Fruit fly (Drosophila melanogaster) whole organism, embryonic: Measurements from ENCODE around the gene Wee1.

ENCODE experiments used
- Ada2b ChIP-seq: fragments of 200-800 bp; sonication (Bioruptor generic); IDR thresholded peaks from 2 replicates; pipeline ENCODE4 v1.3.6; 2022; ENCODE audit warnings: missing biosample characterization, missing genetic modification characterization
- Atf3 ChIP-seq: fragments of 200-800 bp; sonication (Bioruptor generic); optimal IDR thresholded peaks from 3 replicates; lab custom pipeline; 2016; ENCODE audit warnings: missing biosample characterization, missing genetic modification characterization
- Blimp-1 ChIP-seq: fragments of 200-800 bp; sonication (Bioruptor generic); optimal IDR thresholded peaks from 3 replicates; lab custom pipeline; 2018; ENCODE audit warnings: missing biosample characterization, missing genetic modification characterization, mild to moderate bottlenecking, moderate library complexity, missing genetic modification reagents
- CG10147 ChIP-seq: fragments of 200-800 bp; sonication (Bioruptor generic); optimal IDR thresholded peaks from 2 replicates; lab custom pipeline; 2019; ENCODE audit warnings: missing biosample characterization, mild to moderate bottlenecking, missing genetic modification characterization, moderate library complexity
- CG10274 ChIP-seq: fragments of 200-800 bp; sonication (Bioruptor generic); optimal IDR thresholded peaks from 3 replicates; lab custom pipeline; 2017; ENCODE audit warnings: missing biosample characterization, mild to moderate bottlenecking, missing genetic modification characterization
- CG1233 ChIP-seq: fragments of 200-800 bp; sonication (Bioruptor generic); optimal IDR thresholded peaks from 4 replicates; lab custom pipeline; 2018; ENCODE audit warnings: missing biosample characterization, mild to moderate bottlenecking, missing genetic modification characterization
- CG13287 ChIP-seq: fragments of 200-800 bp; sonication (Bioruptor generic); IDR thresholded peaks from 2 replicates; pipeline ENCODE4 v1.3.6; 2022; ENCODE audit warnings: missing biosample characterization, missing genetic modification characterization; ENCODE audit not compliant: partially characterized antibody
- CG16779 ChIP-seq: fragments of 200-800 bp; sonication (Bioruptor generic); IDR thresholded peaks from 2 replicates; pipeline ENCODE4 v1.3.6; 2022; ENCODE audit warnings: missing biosample characterization, missing genetic modification characterization
- CG18476 ChIP-seq: fragments of 200-800 bp; sonication (Bioruptor generic); optimal IDR thresholded peaks from 2 replicates; lab custom pipeline; 2016; ENCODE audit warnings: missing biosample characterization, mild to moderate bottlenecking, missing genetic modification characterization
- CG2875 ChIP-seq: fragments of 200-800 bp; sonication (Bioruptor generic); optimal IDR thresholded peaks from 2 replicates; lab custom pipeline; 2017; ENCODE audit warnings: missing biosample characterization, mild to moderate bottlenecking, missing genetic modification characterization, missing genetic modification reagents
- CG34376 ChIP-seq: fragments of 200-800 bp; sonication (Bioruptor generic); optimal IDR thresholded peaks from 2 replicates; lab custom pipeline; 2018; ENCODE audit warnings: missing biosample characterization, mild to moderate bottlenecking, missing genetic modification characterization
- CG6854 ChIP-seq: fragments of 200-800 bp; sonication (Bioruptor generic); optimal IDR thresholded peaks from 3 replicates; lab custom pipeline; 2017; ENCODE audit warnings: missing biosample characterization, mild to moderate bottlenecking, missing genetic modification characterization
- CG7745 ChIP-seq: fragments of 200-800 bp; sonication (Bioruptor generic); optimal IDR thresholded peaks from 2 replicates; lab custom pipeline; 2018; ENCODE audit warnings: missing biosample characterization, mild to moderate bottlenecking, missing genetic modification characterization, moderate library complexity
- CG8290 ChIP-seq, 3 experiments: fragments of 200-800 bp; sonication (Bioruptor generic); optimal IDR thresholded peaks; 2 replicates each; lab custom pipeline; 2016 to 2019; ENCODE audit warnings: missing biosample characterization in 3 of 3, missing genetic modification characterization in 3 of 3, mild to moderate bottlenecking in 2 of 3, moderate library complexity in 1 of 3
- CG8924 ChIP-seq: fragments of 200-800 bp; optimal IDR thresholded peaks from 3 replicates; lab custom pipeline; 2019; ENCODE audit warnings: missing biosample characterization, mild to moderate bottlenecking, missing genetic modification characterization, moderate library complexity
- CG9609 ChIP-seq: fragments of 200-800 bp; sonication (Bioruptor generic); optimal IDR thresholded peaks from 3 replicates; lab custom pipeline; 2016; ENCODE audit warnings: missing biosample characterization, missing genetic modification characterization
- Camta ChIP-seq: fragments of 200-800 bp; sonication (Bioruptor generic); optimal IDR thresholded peaks from 2 replicates; lab custom pipeline; 2016; ENCODE audit warnings: missing biosample characterization, missing genetic modification characterization
- Doc2 ChIP-seq: fragments of 200-800 bp; sonication (Bioruptor generic); IDR thresholded peaks from 2 replicates; pipeline ENCODE4 v1.3.6; 2022; ENCODE audit warnings: missing biosample characterization, missing genetic modification characterization
- E2f1 ChIP-seq: fragments of 200-800 bp; sonication (Bioruptor generic); IDR thresholded peaks from 2 replicates; pipeline ENCODE4 v1.3.6; 2022; ENCODE audit warnings: missing biosample characterization, missing genetic modification characterization
- Fer1 ChIP-seq: fragments of 200-800 bp; sonication (Bioruptor generic); optimal IDR thresholded peaks from 2 replicates; lab custom pipeline; 2017; ENCODE audit warnings: missing biosample characterization, mild to moderate bottlenecking, missing genetic modification characterization
- Hr78 ChIP-seq, 2 experiments: fragments of 200-800 bp in 1 of 2; fragments of >200 bp in 1 of 2; sonication (Bioruptor generic) in 1 of 2; optimal IDR thresholded peaks; 2 replicates each; lab custom pipeline; 2017 to 2019; ENCODE audit warnings: missing biosample characterization in 2 of 2, missing genetic modification characterization in 2 of 2, mild to moderate bottlenecking in 1 of 2, moderate library complexity in 1 of 2
- Meics ChIP-seq: fragments of 200-800 bp; sonication (Bioruptor generic); optimal IDR thresholded peaks from 2 replicates; lab custom pipeline; 2017; ENCODE audit warnings: missing biosample characterization, mild to moderate bottlenecking, missing genetic modification characterization
- Optix ChIP-seq: fragments of 200-800 bp; sonication (Bioruptor generic); IDR thresholded peaks from 3 replicates; pipeline ENCODE4 v1.3.6; 2022; ENCODE audit warnings: missing biosample characterization, missing genetic modification characterization
- Spps ChIP-seq: fragments of 200-800 bp; sonication (Bioruptor generic); optimal IDR thresholded peaks from 2 replicates; lab custom pipeline; 2018; ENCODE audit warnings: missing biosample characterization, mild to moderate bottlenecking, missing genetic modification characterization
- Taf1 ChIP-seq: fragments of 200-800 bp; sonication (Bioruptor generic); IDR thresholded peaks from 2 replicates; pipeline ENCODE4 v1.3.6; 2022; ENCODE audit warnings: missing biosample characterization, missing genetic modification characterization
- Vsx1 ChIP-seq: fragments of 200-800 bp; sonication (Bioruptor generic); optimal IDR thresholded peaks from 2 replicates; lab custom pipeline; 2017; ENCODE audit warnings: missing biosample characterization, mild to moderate bottlenecking, missing genetic modification characterization, missing genetic modification reagents
- Xbp1 ChIP-seq: fragments of 200-800 bp; sonication (Bioruptor generic); optimal IDR thresholded peaks from 3 replicates; lab custom pipeline; 2016; ENCODE audit warnings: missing biosample characterization, mild to moderate bottlenecking, missing genetic modification characterization
- abd-A ChIP-seq: fragments of 200-800 bp; sonication (Bioruptor generic); optimal IDR thresholded peaks from 3 replicates; lab custom pipeline; 2019; ENCODE audit warnings: missing biosample characterization, mild to moderate bottlenecking, missing genetic modification characterization, moderate library complexity
- al ChIP-seq: fragments of 200-800 bp; sonication (Bioruptor generic); IDR thresholded peaks from 2 replicates; pipeline ENCODE4 v1.3.6; 2022; ENCODE audit warnings: missing biosample characterization, missing genetic modification characterization
- bab2 ChIP-seq: fragments of 200-800 bp; sonication (Bioruptor generic); optimal IDR thresholded peaks from 2 replicates; lab custom pipeline; 2016; ENCODE audit warnings: missing biosample characterization, missing genetic modification characterization
- chm ChIP-seq: fragments of 200-800 bp; sonication (Bioruptor generic); IDR thresholded peaks from 2 replicates; pipeline ENCODE4 v1.3.6; 2022; ENCODE audit warnings: missing biosample characterization, missing genetic modification characterization
- crol ChIP-seq: fragments of 200-800 bp; sonication (Bioruptor generic); IDR thresholded peaks from 2 replicates; pipeline ENCODE4 v1.3.6; 2022; ENCODE audit warnings: missing biosample characterization, missing genetic modification characterization
- dmrt11E ChIP-seq: fragments of 200-800 bp; sonication (Bioruptor generic); optimal IDR thresholded peaks from 3 replicates; lab custom pipeline; 2018; ENCODE audit warnings: missing biosample characterization, mild to moderate bottlenecking, missing genetic modification characterization, moderate library complexity
- dmrt99B ChIP-seq: fragments of 200-800 bp; sonication (Bioruptor generic); optimal IDR thresholded peaks from 2 replicates; lab custom pipeline; 2018; ENCODE audit warnings: missing biosample characterization, mild to moderate bottlenecking, missing genetic modification characterization, moderate library complexity
- dpn ChIP-seq, 2 experiments: fragments of 200-800 bp; sonication (Bioruptor generic); optimal IDR thresholded peaks; 3 replicates each; lab custom pipeline; 2016; ENCODE audit warnings: missing biosample characterization in 2 of 2, missing genetic modification characterization in 2 of 2
- hb ChIP-seq: fragments of 200-800 bp; sonication (Bioruptor generic); IDR thresholded peaks from 3 replicates; pipeline ENCODE4 v1.3.6; 2022; ENCODE audit warnings: missing biosample characterization, missing genetic modification characterization; ENCODE audit not compliant: partially characterized antibody
- her ChIP-seq: fragments of 200-800 bp; sonication (Bioruptor generic); optimal IDR thresholded peaks from 2 replicates; lab custom pipeline; 2016; ENCODE audit warnings: missing biosample characterization, missing genetic modification characterization
- insv ChIP-seq, 2 experiments: fragments of 200-800 bp; sonication (Bioruptor generic); optimal IDR thresholded peaks; 3 replicates each; lab custom pipeline; 2016 to 2018; ENCODE audit warnings: missing biosample characterization in 2 of 2, missing genetic modification characterization in 2 of 2
- kay ChIP-seq: fragments of 200-800 bp; sonication (Bioruptor generic); optimal IDR thresholded peaks from 2 replicates; lab custom pipeline; 2016; ENCODE audit warnings: missing biosample characterization, missing genetic modification characterization
- knrl ChIP-seq: fragments of 200-800 bp; sonication (Bioruptor generic); IDR thresholded peaks from 3 replicates; pipeline ENCODE4 v1.3.6; 2022; ENCODE audit warnings: missing biosample characterization, missing genetic modification characterization; ENCODE audit not compliant: partially characterized antibody
- lab ChIP-seq: fragments of 200-800 bp; sonication (Bioruptor generic); optimal IDR thresholded peaks from 3 replicates; lab custom pipeline; 2017; ENCODE audit warnings: missing biosample characterization, missing genetic modification characterization, mild to moderate bottlenecking, moderate library complexity, missing genetic modification reagents
- lov ChIP-seq, 2 experiments: fragments of 200-800 bp in 1 of 2; fragments of >200 bp in 1 of 2; sonication (Bioruptor generic) in 1 of 2; IDR thresholded peaks in 1 of 2; optimal IDR thresholded peaks in 1 of 2; 2 replicates in 1 of 2; 3 replicates in 1 of 2; pipeline versions ENCODE4 v1.3.6 to Lab custom; 2017 to 2022; ENCODE audit warnings: missing biosample characterization in 1 of 2, missing genetic modification characterization in 1 of 2
- nerfin-1 ChIP-seq: fragments of 200-800 bp; sonication (Bioruptor generic); optimal IDR thresholded peaks from 3 replicates; lab custom pipeline; 2019; ENCODE audit warnings: missing biosample characterization, mild to moderate bottlenecking, missing genetic modification characterization, moderate library complexity
- pzg ChIP-seq: fragments of 200-800 bp; sonication (Bioruptor generic); optimal IDR thresholded peaks from 3 replicates; lab custom pipeline; 2018; ENCODE audit warnings: missing biosample characterization, mild to moderate bottlenecking, missing genetic modification characterization, moderate library complexity
- row ChIP-seq: fragments of 200-800 bp; sonication (Bioruptor generic); IDR thresholded peaks from 3 replicates; pipeline ENCODE4 v1.3.6; 2022; ENCODE audit warnings: missing biosample characterization, missing genetic modification characterization
- sisA ChIP-seq: fragments of 200-800 bp; sonication (Bioruptor generic); IDR thresholded peaks from 2 replicates; pipeline ENCODE4 v1.3.6; 2022; ENCODE audit warnings: missing biosample characterization, missing genetic modification characterization
- tin ChIP-seq: fragments of 200-800 bp; sonication (Bioruptor generic); optimal IDR thresholded peaks from 3 replicates; lab custom pipeline; 2016; ENCODE audit warnings: missing biosample characterization, missing genetic modification characterization
- vfl ChIP-seq: fragments of 200-800 bp; sonication (Bioruptor generic); optimal IDR thresholded peaks from 2 replicates; lab custom pipeline; 2016; ENCODE audit warnings: missing biosample characterization, missing genetic modification characterization
- zfh2 ChIP-seq: fragments of 200-800 bp; sonication (Bioruptor generic); optimal IDR thresholded peaks from 2 replicates; lab custom pipeline; 2016; ENCODE audit warnings: missing biosample characterization, missing genetic modification characterization

Gene Wee1

dm6 chr2L:6950096-6950495 lies 36.2 kb upstream of the Wee1 start, which contains the start of the genes Gas41 and SA1 (continued):
- peak; percentile 98 for TF ChIP-seq row (GFP tag; lab: Robert Waterston, UW)
- no peak for TF ChIP-seq Blimp-1 (GFP tag; lab: Kevin White, UChicago)
- TF ChIP-seq CG1233 (GFP tag; lab: Kevin White, UChicago), result peak; percentile 81
- TF ChIP-seq CG16779 (GFP tag; lab: Robert Waterston, UW), result no peak
- TF ChIP-seq al (GFP tag; lab: Robert Waterston, UW), result no peak; the same call in 1 of the 2 replicates
- TF ChIP-seq chm (GFP tag; lab: Robert Waterston, UW), result peak; percentile 67
- peak in 1 of 2 experiments; percentile 74 for TF ChIP-seq dpn (GFP tag; optimal IDR thresholded peaks at IDR 0.05; lab: Kevin White, UChicago)
- peak; percentile 85 for TF ChIP-seq nerfin-1 (tag; lab: Kevin White, UChicago)
- TF ChIP-seq dmrt99B (tag; lab: Kevin White, UChicago), result no peak
- TF ChIP-seq E2f1 (GFP tag; lab: Robert Waterston, UW), result peak; percentile 91
- TF ChIP-seq CG18476 (GFP tag; lab: Kevin White, UChicago), result no peak
- TF ChIP-seq Fer1 (GFP tag; lab: Kevin White, UChicago), result peak; percentile 88
- peak; percentile 49 for TF ChIP-seq CG34376
- TF ChIP-seq Optix (GFP tag; lab: Robert Waterston, UW), result no peak
- TF ChIP-seq lov (optimal IDR thresholded peaks at IDR 0.05; lab: Kevin White, UChicago), result no peak
- 0 out of 3 replicates have a peak, but pooled peaks have one; percentile 65 for TF ChIP-seq lov (GFP tag; IDR thresholded peaks at IDR 0.05; lab: Robert Waterston, UW)
- peak; percentile 86 for TF ChIP-seq Meics (GFP tag; lab: Kevin White, UChicago)
- TF ChIP-seq Atf3 (GFP tag; lab: Kevin White, UChicago), result no peak
- no peak for TF ChIP-seq CG10147 (GFP tag; lab: Kevin White, UChicago)
- peak; percentile 87 for TF ChIP-seq CG8924 (tag; lab: Kevin White, UChicago)
- TF ChIP-seq kay, result peak; percentile 67
- peak; percentile 74 for TF ChIP-seq zfh2
- TF ChIP-seq pzg (GFP tag; lab: Kevin White, UChicago), result peak; percentile 56
- TF ChIP-seq CG9609 (GFP tag; lab: Kevin White, UChicago), result peak; percentile 47
- no peak for TF ChIP-seq crol
- peak; percentile 90 for TF ChIP-seq CG13287 (GFP tag; lab: Robert Waterston, UW)
- TF ChIP-seq Xbp1 (GFP tag; lab: Kevin White, UChicago), result no peak
- no peak for TF ChIP-seq Camta (GFP tag; lab: Kevin White, UChicago)
- peak; percentile 80 for TF ChIP-seq CG8290 (GFP tag; optimal IDR thresholded peaks at IDR 0.05; lab: Kevin White, UChicago)
- TF ChIP-seq CG8290 (tag; optimal IDR thresholded peaks at IDR 0.05; lab: Kevin White, UChicago), result no peak
- TF ChIP-seq Ada2b (GFP tag; lab: Robert Waterston, UW), result no peak
- TF ChIP-seq hb (GFP tag; lab: Robert Waterston, UW), result peak; percentile 69
- peak; percentile 74 for TF ChIP-seq CG7745 (tag; lab: Kevin White, UChicago)
- no peak for TF ChIP-seq abd-A (tag; lab: Kevin White, UChicago)
- no peak for TF ChIP-seq bab2 (GFP tag; lab: Kevin White, UChicago)
- no peak for TF ChIP-seq her (GFP tag; lab: Kevin White, UChicago)
- peak; percentile 82 for TF ChIP-seq dmrt11E (tag; lab: Kevin White, UChicago)
- TF ChIP-seq sisA (GFP tag; lab: Robert Waterston, UW), result no peak
- peak; percentile 15 for TF ChIP-seq tin (GFP tag; lab: Kevin White, UChicago)
- TF ChIP-seq lab, result no peak
- TF ChIP-seq Hr78 (GFP tag; optimal IDR thresholded peaks at IDR 0.05; lab: Kevin White, UChicago), result no peak
- TF ChIP-seq Spps, result peak; percentile 87
- no peak for TF ChIP-seq Doc2 (GFP tag; lab: Robert Waterston, UW)
- TF ChIP-seq CG6854 (GFP tag; lab: Kevin White, UChicago), result no peak
- TF ChIP-seq vfl (GFP tag; lab: Kevin White, UChicago), result peak; percentile 72
- 0 out of 2 replicates have a peak, but pooled peaks have one; percentile 35 for TF ChIP-seq Taf1 (GFP tag; lab: Robert Waterston, UW)
- TF ChIP-seq knrl (GFP tag; lab: Robert Waterston, UW), result peak; percentile 84
- no peak for TF ChIP-seq Vsx1 (GFP tag; lab: Kevin White, UChicago)
- no peak for TF ChIP-seq insv (GFP tag; optimal IDR thresholded peaks at IDR 0.05; lab: Kevin White, UChicago)
- peak; percentile 60 for TF ChIP-seq CG2875 (GFP tag; lab: Kevin White, UChicago)
- no peak for TF ChIP-seq CG10274 (GFP tag; lab: Kevin White, UChicago)
